Worm (Caenorhabditis elegans): Measurements from ENCODE around the gene sma-2.

The sma-2 gene

ce11 chrIII:8801864-8802818 is 52.7 kb downstream of the sma-2 start:
- TF ChIP-seq aly-1 (tag; optimal IDR thresholded peaks at IDR 0.05) (peak; percentile 56), F13C5.2 (tag; optimal IDR thresholded peaks at IDR 0.05) (no peak), tbx-11 (GFP tag; IDR thresholded peaks at IDR 0.05) (no peak), tbx-37 (GFP tag; conservative IDR thresholded peaks at IDR 0.05) (0 out of 2 replicates have a peak, but pooled peaks have one; percentile 23), hmbx-1 (tag; optimal IDR thresholded peaks at IDR 0.05) (no peak), hnd-1 (tag; optimal IDR thresholded peaks at IDR 0.05) (no peak), ama-1 (optimal IDR thresholded peaks at IDR 0.05) (no peak), ceh-36 (tag; optimal IDR thresholded peaks at IDR 0.05) (no peak), pes-1 (GFP tag; IDR thresholded peaks at IDR 0.05) (peak; percentile 61), scrt-1 (GFP tag; IDR thresholded peaks at IDR 0.05) (0 out of 2 replicates have a peak, but pooled peaks have one; percentile 15), sea-1 (GFP tag; conservative IDR thresholded peaks at IDR 0.05) (no peak), ets-7 (tag; optimal IDR thresholded peaks at IDR 0.05) (no peak), flt-1 (GFP tag; IDR thresholded peaks at IDR 0.05) (peak; percentile 51), ceh-13 (GFP tag; optimal IDR thresholded peaks at IDR 0.05) (no peak), tra-4 (tag; optimal IDR thresholded peaks at IDR 0.05) (no peak), B0310.2 (tag; optimal IDR thresholded peaks at IDR 0.05) (no peak), hmg-4 (GFP tag; optimal IDR thresholded peaks at IDR 0.05) (peak; percentile 85)

ce11 chrIII:8805815-8806214 is 56.3 kb downstream of the sma-2 start:
- TF ChIP-seq tbx-11 (GFP tag; IDR thresholded peaks at IDR 0.05): no peak
- no peak for TF ChIP-seq hmbx-1 (tag; optimal IDR thresholded peaks at IDR 0.05)
- TF ChIP-seq F13C5.2 (tag; optimal IDR thresholded peaks at IDR 0.05): no peak
- TF ChIP-seq flt-1 (GFP tag; IDR thresholded peaks at IDR 0.05): no peak
- no peak for TF ChIP-seq tra-4 (tag; optimal IDR thresholded peaks at IDR 0.05)
- no peak for TF ChIP-seq ama-1 (optimal IDR thresholded peaks at IDR 0.05)
- TF ChIP-seq ceh-13 (GFP tag; optimal IDR thresholded peaks at IDR 0.05): no peak
- no peak for TF ChIP-seq aly-1 (tag; optimal IDR thresholded peaks at IDR 0.05)
- TF ChIP-seq hnd-1 (tag; optimal IDR thresholded peaks at IDR 0.05): no peak
- TF ChIP-seq ceh-36 (tag; optimal IDR thresholded peaks at IDR 0.05): no peak
- no peak for TF ChIP-seq sea-1 (GFP tag; conservative IDR thresholded peaks at IDR 0.05)
- no peak for TF ChIP-seq pes-1 (GFP tag; IDR thresholded peaks at IDR 0.05)
- no peak for TF ChIP-seq hmg-4 (GFP tag; optimal IDR thresholded peaks at IDR 0.05)
- no peak for TF ChIP-seq ets-7 (tag; optimal IDR thresholded peaks at IDR 0.05)
- no peak for TF ChIP-seq tbx-37 (GFP tag; conservative IDR thresholded peaks at IDR 0.05)
- TF ChIP-seq scrt-1 (GFP tag; IDR thresholded peaks at IDR 0.05): no peak
- TF ChIP-seq B0310.2 (tag; optimal IDR thresholded peaks at IDR 0.05): no peak
